Worm (Caenorhabditis elegans): Measurements from ENCODE around the gene C24A3.4.

- TF ChIP-seq ceh-82 (tag; optimal IDR thresholded peaks at IDR 0.05) (no peak), Y55F3AM.14 (GFP tag; optimal IDR thresholded peaks at IDR 0.05) (no peak), nhr-12 (tag; optimal IDR thresholded peaks at IDR 0.05) (no peak), nhr-21 (tag; optimal IDR thresholded peaks at IDR 0.05) (no peak), lin-39 (tag; optimal IDR thresholded peaks at IDR 0.05) (no peak), blmp-1 (tag; optimal IDR thresholded peaks at IDR 0.05; ENCODE audit: insufficient read depth) (no peak), fos-1 (tag; optimal IDR thresholded peaks at IDR 0.05) (no peak), ama-1 (optimal IDR thresholded peaks at IDR 0.05) (no peak), nhr-237 (tag; optimal IDR thresholded peaks at IDR 0.05) (no peak), sma-3 (GFP tag; optimal IDR thresholded peaks at IDR 0.05) (peak; percentile 35)
Measured at ce11 chrX:9028909-9029520, 36.8 kb downstream of the C24A3.4 start, which contains the start of gene snf-12.
